Worm (Caenorhabditis elegans) whole organism, L1 larva: Measurements from ENCODE around the gene B0280.2.
A peak's percentile ranks its signal among the peaks of the same experiment; 100 is the strongest.

Experiments
- C04F5.9 ChIP-seq: sonication (generic microtip); optimal IDR thresholded peaks from 2 replicates; lab custom pipeline; 2016; ENCODE audit warnings: missing genetic modification characterization, missing compliant biosample characterization
- C16A3.4 ChIP-seq: fragments of 150-350 bp; optimal IDR thresholded peaks from 2 replicates; lab custom pipeline; 2014; ENCODE audit warnings: missing biosample characterization, missing genetic modification characterization
- F16B12.6 ChIP-seq: fragments of 150-350 bp; optimal IDR thresholded peaks from 2 replicates; lab custom pipeline; 2014; ENCODE audit warnings: missing biosample characterization, missing genetic modification characterization
- aha-1 ChIP-seq: fragments of 150-350 bp; optimal IDR thresholded peaks from 2 replicates; lab custom pipeline; 2014; ENCODE audit warnings: missing biosample characterization, missing genetic modification characterization
- alr-1 ChIP-seq: fragments of 200-800 bp; sonication (Bioruptor generic); optimal IDR thresholded peaks from 2 replicates; lab custom pipeline; 2018; ENCODE audit warnings: borderline replicate concordance, mild to moderate bottlenecking, missing genetic modification characterization, missing compliant biosample characterization
- blmp-1 ChIP-seq: fragments of 150-350 bp; optimal IDR thresholded peaks from 2 replicates; lab custom pipeline; 2014; ENCODE audit warnings: missing biosample characterization, missing genetic modification characterization
- ceh-90 ChIP-seq: sonication (generic microtip); optimal IDR thresholded peaks from 2 replicates; lab custom pipeline; 2016; ENCODE audit warnings: missing genetic modification characterization, missing compliant biosample characterization
- dpl-1 ChIP-seq, 3 experiments: fragments of 150-350 bp in 2 of 3; sonication (generic microtip) in 1 of 3; optimal IDR thresholded peaks; 2 replicates each; lab custom pipeline; 2014 to 2017; ENCODE audit warnings: missing biosample characterization in 3 of 3, missing genetic modification characterization in 3 of 3, missing genetic modification reagents in 3 of 3
- efl-3 ChIP-seq: fragments of 200-800 bp; sonication (Bioruptor generic); optimal IDR thresholded peaks from 2 replicates; lab custom pipeline; 2018; ENCODE audit warnings: mild to moderate bottlenecking, missing genetic modification characterization, missing compliant biosample characterization
- elt-2 ChIP-seq: sonication (generic microtip); optimal IDR thresholded peaks from 2 replicates; lab custom pipeline; 2016; ENCODE audit warnings: missing genetic modification characterization, mild to moderate bottlenecking, inconsistent platforms, missing compliant biosample characterization, missing genetic modification reagents
- elt-3 ChIP-seq, 6 experiments: fragments of 150-350 bp in 1 of 6; sonication (generic microtip); optimal IDR thresholded peaks; 2 replicates each; lab custom pipeline; 2017 to 2018; ENCODE audit warnings: missing biosample characterization in 6 of 6, missing genetic modification characterization in 6 of 6, inconsistent platforms in 1 of 6
- ets-5 ChIP-seq: fragments of 200-800 bp; sonication (Bioruptor generic); IDR thresholded peaks from 2 replicates; pipeline ENCODE4 v1.3.6; 2022; ENCODE audit warnings: missing genetic modification characterization, missing compliant biosample characterization
- fkh-4 ChIP-seq: sonication (generic microtip); optimal IDR thresholded peaks from 2 replicates; lab custom pipeline; 2016; ENCODE audit warnings: missing compliant biosample characterization, missing genetic modification characterization, borderline replicate concordance
- fkh-8 ChIP-seq: sonication (generic microtip); optimal IDR thresholded peaks from 2 replicates; lab custom pipeline; 2016; ENCODE audit warnings: mild to moderate bottlenecking, missing genetic modification characterization, missing compliant biosample characterization
- fos-1 ChIP-seq: fragments of 150-350 bp; optimal IDR thresholded peaks from 2 replicates; lab custom pipeline; 2014; ENCODE audit warnings: missing biosample characterization, missing genetic modification characterization
- hlh-17 ChIP-seq: fragments of 200-800 bp; sonication (Bioruptor generic); optimal IDR thresholded peaks from 2 replicates; lab custom pipeline; 2018; ENCODE audit warnings: missing genetic modification characterization, mild to moderate bottlenecking, missing compliant biosample characterization, moderate library complexity, borderline replicate concordance
- hlh-4 ChIP-seq: sonication (generic microtip); optimal IDR thresholded peaks from 2 replicates; lab custom pipeline; 2016; ENCODE audit warnings: mild to moderate bottlenecking, missing genetic modification characterization, missing compliant biosample characterization
- irx-1 ChIP-seq: sonication (generic microtip); optimal IDR thresholded peaks from 2 replicates; lab custom pipeline; 2016; ENCODE audit warnings: missing genetic modification characterization, missing compliant biosample characterization
- jun-1 ChIP-seq: fragments of 150-350 bp; optimal IDR thresholded peaks from 2 replicates; lab custom pipeline; 2014; ENCODE audit warnings: missing biosample characterization, missing genetic modification reagents, missing genetic modification characterization
- lin-13 ChIP-seq: fragments of 150-350 bp; optimal IDR thresholded peaks from 2 replicates; lab custom pipeline; 2014; ENCODE audit warnings: missing biosample characterization, missing genetic modification reagents, missing genetic modification characterization
- lin-14 ChIP-seq: fragments of 200-800 bp; sonication (Bioruptor generic); optimal IDR thresholded peaks from 2 replicates; lab custom pipeline; 2018; ENCODE audit warnings: mild to moderate bottlenecking, missing genetic modification characterization, moderate library complexity, missing compliant biosample characterization
- lin-39 ChIP-seq: fragments of 150-350 bp; optimal IDR thresholded peaks from 2 replicates; lab custom pipeline; 2014; ENCODE audit warnings: missing biosample characterization, missing genetic modification reagents, missing genetic modification characterization
- lir-3 ChIP-seq: sonication (generic microtip); optimal IDR thresholded peaks from 2 replicates; lab custom pipeline; 2016; ENCODE audit warnings: mild to moderate bottlenecking, missing genetic modification characterization, moderate library complexity, missing compliant biosample characterization; ENCODE audit not compliant: poor library complexity
- lsy-2 ChIP-seq, 2 experiments: fragments of 150-350 bp; optimal IDR thresholded peaks; 2 replicates each; lab custom pipeline; 2014; ENCODE audit warnings: missing biosample characterization in 2 of 2, missing genetic modification characterization in 2 of 2
- mab-9 ChIP-seq: fragments of 200-800 bp; sonication (Bioruptor generic); IDR thresholded peaks from 2 replicates; pipeline ENCODE4 v1.3.6; 2022; ENCODE audit warnings: missing genetic modification reagents, missing genetic modification characterization, missing compliant biosample characterization
- mdl-1 ChIP-seq, 2 experiments: fragments of 150-350 bp; optimal IDR thresholded peaks; 2 replicates each; lab custom pipeline; 2014 to 2017; ENCODE audit warnings: missing biosample characterization in 2 of 2, missing genetic modification characterization in 2 of 2, inconsistent platforms in 1 of 2
- mef-2 ChIP-seq: fragments of 150-350 bp; optimal IDR thresholded peaks from 2 replicates; lab custom pipeline; 2014; ENCODE audit warnings: missing biosample characterization, missing genetic modification characterization
- mep-1 ChIP-seq: fragments of 150-350 bp; optimal IDR thresholded peaks from 2 replicates; lab custom pipeline; 2014; ENCODE audit warnings: missing biosample characterization, missing genetic modification characterization
- nhr-11 ChIP-seq: fragments of 150-350 bp; optimal IDR thresholded peaks from 2 replicates; lab custom pipeline; 2014; ENCODE audit warnings: missing biosample characterization, missing genetic modification characterization
- nhr-19 ChIP-seq: fragments of 200-800 bp; sonication (Bioruptor generic); conservative IDR thresholded peaks from 2 replicates; pipeline ENCODE4 v1.3.6; 2022; ENCODE audit warnings: missing genetic modification characterization, missing compliant biosample characterization
- nhr-20 ChIP-seq: sonication (generic microtip); optimal IDR thresholded peaks from 2 replicates; lab custom pipeline; 2016; ENCODE audit warnings: mild to moderate bottlenecking, missing genetic modification characterization, missing compliant biosample characterization
- nhr-237 ChIP-seq: fragments of 150-350 bp; optimal IDR thresholded peaks from 2 replicates; lab custom pipeline; 2014; ENCODE audit warnings: missing biosample characterization, missing genetic modification characterization
- nhr-47 ChIP-seq: sonication (generic microtip); optimal IDR thresholded peaks from 2 replicates; lab custom pipeline; 2016; ENCODE audit warnings: mild to moderate bottlenecking, missing genetic modification characterization, moderate library complexity, missing compliant biosample characterization
- nhr-76 ChIP-seq: sonication (generic microtip); optimal IDR thresholded peaks from 2 replicates; lab custom pipeline; 2017; ENCODE audit warnings: missing biosample characterization, missing genetic modification characterization
- nhr-77 ChIP-seq: fragments of 150-350 bp; optimal IDR thresholded peaks from 2 replicates; lab custom pipeline; 2014; ENCODE audit warnings: missing biosample characterization, missing genetic modification characterization
- nhr-84 ChIP-seq: sonication (generic microtip); optimal IDR thresholded peaks from 2 replicates; lab custom pipeline; 2017; ENCODE audit warnings: missing biosample characterization, missing genetic modification characterization
- nhr-85 ChIP-seq: sonication (generic microtip); peaks from one replicate; lab custom pipeline; 2016; ENCODE audit warnings: missing genetic modification characterization, inconsistent platforms, missing compliant biosample characterization
- nhr-90 ChIP-seq: sonication (generic microtip); optimal IDR thresholded peaks from 2 replicates; lab custom pipeline; 2016; ENCODE audit warnings: mild to moderate bottlenecking, missing genetic modification characterization, missing compliant biosample characterization; ENCODE audit not compliant: poor library complexity
- pag-3 ChIP-seq: sonication (generic microtip); optimal IDR thresholded peaks from 2 replicates; lab custom pipeline; 2017; ENCODE audit warnings: missing genetic modification characterization, mild to moderate bottlenecking, missing compliant biosample characterization, antibody characterized with exemption, borderline replicate concordance; ENCODE audit not compliant: insufficient read depth
- pax-3 ChIP-seq: fragments of 200-800 bp; sonication (Bioruptor generic); optimal IDR thresholded peaks from 2 replicates; lab custom pipeline; 2018; ENCODE audit warnings: mild to moderate bottlenecking, missing genetic modification characterization, moderate library complexity, missing compliant biosample characterization
- skn-1 ChIP-seq: fragments of 150-350 bp; optimal IDR thresholded peaks from 2 replicates; lab custom pipeline; 2014; ENCODE audit warnings: missing biosample characterization, missing genetic modification characterization
- snpc-4 ChIP-seq: fragments of 150-350 bp; optimal IDR thresholded peaks from 2 replicates; lab custom pipeline; 2014; ENCODE audit warnings: missing biosample characterization, missing genetic modification characterization
- sptf-1 ChIP-seq: fragments of 150-350 bp; optimal IDR thresholded peaks from 2 replicates; lab custom pipeline; 2014; ENCODE audit warnings: missing biosample characterization, missing genetic modification characterization
- swsn-7 ChIP-seq: sonication (generic microtip); optimal IDR thresholded peaks from 2 replicates; lab custom pipeline; 2016; ENCODE audit warnings: missing genetic modification characterization, missing compliant biosample characterization
- tbx-2 ChIP-seq: sonication (generic microtip); optimal IDR thresholded peaks from 2 replicates; lab custom pipeline; 2016; ENCODE audit warnings: missing genetic modification characterization, missing compliant biosample characterization
- tlp-1 ChIP-seq: fragments of 150-350 bp; optimal IDR thresholded peaks from 2 replicates; lab custom pipeline; 2014; ENCODE audit warnings: missing biosample characterization, missing genetic modification characterization
- unc-62 ChIP-seq: fragments of 150-350 bp; optimal IDR thresholded peaks from 2 replicates; lab custom pipeline; 2014; ENCODE audit warnings: missing biosample characterization, missing genetic modification reagents, missing genetic modification characterization
- vab-15 ChIP-seq: sonication (generic microtip); optimal IDR thresholded peaks from 2 replicates; lab custom pipeline; 2017; ENCODE audit warnings: missing genotype, mild to moderate bottlenecking, missing genetic modification characterization, missing compliant biosample characterization
- xbp-1 ChIP-seq: sonication (generic microtip); optimal IDR thresholded peaks from 2 replicates; lab custom pipeline; 2016; ENCODE audit warnings: missing genetic modification characterization, missing compliant biosample characterization
- zag-1 ChIP-seq: fragments of 150-350 bp; optimal IDR thresholded peaks from 2 replicates; lab custom pipeline; 2014; ENCODE audit warnings: missing biosample characterization, missing genetic modification characterization
- zip-4 ChIP-seq: fragments of 200-800 bp; sonication (Bioruptor generic); optimal IDR thresholded peaks from 2 replicates; lab custom pipeline; 2018; ENCODE audit warnings: mild to moderate bottlenecking, missing genetic modification characterization, moderate library complexity, missing compliant biosample characterization
- ztf-11 ChIP-seq, 2 experiments: sonication (generic microtip); optimal IDR thresholded peaks; 2 replicates each; lab custom pipeline; 2016 to 2017; ENCODE audit warnings: missing genetic modification characterization in 2 of 2, missing biosample characterization in 1 of 2, missing compliant biosample characterization in 1 of 2

B0280.2 gene

ce11 chrIII:7122860-7123259 is 1.6 kb upstream of the B0280.2 start, which contains the start of the genes B0280.9 and rpia-1 (continued):
- TF ChIP-seq fos-1 (no peak), lin-39 (no peak), mep-1 (tag; lab: Kevin White, UChicago) (no peak), hlh-4 (tag; lab: Kevin White, UChicago) (no peak), pag-3 (no peak), efl-3 (GFP tag; lab: Kevin White, UChicago) (no peak), C16A3.4 (tag; lab: Kevin White, UChicago) (peak; percentile 21), ztf-11 (tag; optimal IDR thresholded peaks at IDR 0.05; lab: Kevin White, UChicago) (no peak), alr-1 (tag; lab: Kevin White, UChicago) (no peak), skn-1 (tag; lab: Kevin White, UChicago) (no peak), C04F5.9 (tag; lab: Kevin White, UChicago) (no peak), fkh-8 (tag; lab: Kevin White, UChicago) (no peak), blmp-1 (tag; lab: Kevin White, UChicago) (peak; percentile 1), zip-4 (GFP tag; lab: Kevin White, UChicago) (no peak), swsn-7 (tag; lab: Kevin White, UChicago) (no peak), nhr-77 (tag; lab: Kevin White, UChicago) (no peak), elt-3 (tag; optimal IDR thresholded peaks at IDR 0.05; lab: Kevin White, UChicago) (no peak), snpc-4 (tag; lab: Kevin White, UChicago) (no peak), fkh-4 (tag; lab: Kevin White, UChicago) (no peak), F16B12.6 (peak; percentile 90), nhr-84 (tag; lab: Kevin White, UChicago) (no peak), ets-5 (GFP tag; lab: Robert Waterston, UW) (no peak), vab-15 (tag; lab: Kevin White, UChicago) (no peak), sptf-1 (tag; lab: Kevin White, UChicago) (no peak), lir-3 (no peak), hlh-17 (no peak), nhr-76 (no peak), jun-1 (tag; lab: Kevin White, UChicago) (no peak), nhr-20 (no peak), aha-1 (no peak), xbp-1 (tag; lab: Kevin White, UChicago) (no peak), nhr-237 (no peak), lin-14 (peak; percentile 37), tlp-1 (tag; lab: Kevin White, UChicago) (no peak), elt-2 (tag; lab: Kevin White, UChicago) (peak; percentile 47), dpl-1 (GFP tag; optimal IDR thresholded peaks at IDR 0.05; lab: Kevin White, UChicago) (peak in 2 of 3 experiments; percentile 32 to 48), irx-1 (tag; lab: Kevin White, UChicago) (no peak), nhr-19 (GFP tag; lab: Robert Waterston, UW) (peak; percentile 48; the same call in 1 of the 2 replicates), nhr-90 (tag; lab: Kevin White, UChicago) (no peak), lsy-2 (tag; optimal IDR thresholded peaks at IDR 0.05; lab: Kevin White, UChicago) (peak; percentile 90 to 97), mab-9 (GFP tag; lab: Robert Waterston, UW) (no peak), ceh-90 (no peak), zag-1 (tag; lab: Kevin White, UChicago) (no peak), nhr-47 (tag; lab: Kevin White, UChicago) (no peak), unc-62 (GFP tag; lab: Kevin White, UChicago) (no peak), nhr-11 (tag; lab: Kevin White, UChicago) (no peak), pax-3 (tag; lab: Kevin White, UChicago) (no peak), lin-13 (GFP tag; lab: Kevin White, UChicago) (no peak), nhr-85 (no peak), tbx-2 (tag; lab: Kevin White, UChicago) (no peak), mdl-1 (tag; optimal IDR thresholded peaks at IDR 0.05; lab: Kevin White, UChicago) (no peak), mef-2 (no peak)
